Worm (Caenorhabditis elegans): Measurements from ENCODE around the gene F42G2.2.

F42G2.2 gene

DNA sequence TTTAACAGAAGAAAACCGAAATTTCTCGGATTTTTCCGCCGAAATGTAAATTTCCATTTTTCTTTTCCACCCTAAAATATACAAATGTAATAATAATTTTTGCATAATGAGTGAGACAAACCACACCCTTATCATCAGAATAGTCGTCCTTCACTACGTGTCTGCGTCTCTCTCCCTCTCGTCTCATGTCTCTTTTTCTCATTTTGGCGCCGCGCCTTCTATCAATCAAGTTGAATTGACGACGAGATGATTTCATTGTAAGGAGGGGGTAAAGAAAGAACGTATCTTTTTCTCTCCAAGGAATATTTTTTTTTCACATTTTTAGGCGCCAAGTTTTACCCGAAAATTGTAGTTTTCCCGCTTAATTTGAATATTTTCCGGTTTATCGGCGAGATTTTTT lies 20.2 kb downstream of the F42G2.2 start:
- TF ChIP-seq zip-8 (tag; optimal IDR thresholded peaks at IDR 0.05) (no peak), cnd-1 (tag; optimal IDR thresholded peaks at IDR 0.05) (no peak), ces-1 (GFP tag; optimal IDR thresholded peaks at IDR 0.05) (no peak), flh-1 (GFP tag; optimal IDR thresholded peaks at IDR 0.05) (no peak), pha-4 (tag; optimal IDR thresholded peaks at IDR 0.05) (no peak), ham-2 (GFP tag; optimal IDR thresholded peaks at IDR 0.05) (no peak), nhr-2 (tag; optimal IDR thresholded peaks at IDR 0.05) (no peak), nhr-28 (tag; optimal IDR thresholded peaks at IDR 0.05) (no peak), ceh-39 (tag; optimal IDR thresholded peaks at IDR 0.05) (no peak), sptf-1 (tag; optimal IDR thresholded peaks at IDR 0.05) (no peak), ceh-83 (GFP tag; optimal IDR thresholded peaks at IDR 0.05) (no peak), elt-1 (tag; optimal IDR thresholded peaks at IDR 0.05; ENCODE audit: borderline replicate concordance, insufficient read depth) (no peak), ztf-11 (tag; optimal IDR thresholded peaks at IDR 0.05) (no peak), elt-3 (tag; optimal IDR thresholded peaks at IDR 0.05) (no peak), lin-13 (tag; optimal IDR thresholded peaks at IDR 0.05) (no peak), mep-1 (tag; optimal IDR thresholded peaks at IDR 0.05) (no peak)

DNA sequence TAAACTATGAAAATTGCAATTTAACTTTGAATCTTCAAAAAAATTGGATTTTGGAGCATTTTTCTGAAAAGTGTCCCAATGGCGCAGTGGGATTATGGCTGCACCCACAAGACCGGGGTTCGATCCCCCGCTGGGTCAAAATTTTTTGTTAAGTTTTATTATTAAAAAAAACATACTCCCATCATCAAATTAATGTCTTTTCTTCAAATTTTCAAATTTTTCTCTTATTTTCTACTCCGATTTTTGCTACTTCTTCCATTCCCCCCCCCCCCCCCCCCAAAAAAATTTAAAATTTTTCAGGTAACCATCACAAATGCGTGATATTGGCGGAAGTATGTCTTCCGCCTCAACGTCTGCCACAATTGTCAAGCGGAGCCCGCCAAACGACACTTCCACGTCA lies 21.0 kb downstream of the F42G2.2 start, which contains the start of gene vab-19:
Gene vab-19 (plus strand): TSS at position 301 of the 400 bp plus-strand sequence.
- TF ChIP-seq nhr-2 (tag; optimal IDR thresholded peaks at IDR 0.05): no peak
- TF ChIP-seq sptf-1 (tag; optimal IDR thresholded peaks at IDR 0.05): no peak
- TF ChIP-seq flh-1 (GFP tag; optimal IDR thresholded peaks at IDR 0.05): no peak
- no peak for TF ChIP-seq hlh-1 (tag; optimal IDR thresholded peaks at IDR 0.05)
- no peak for TF ChIP-seq mab-5 (tag; optimal IDR thresholded peaks at IDR 0.05)

DNA sequence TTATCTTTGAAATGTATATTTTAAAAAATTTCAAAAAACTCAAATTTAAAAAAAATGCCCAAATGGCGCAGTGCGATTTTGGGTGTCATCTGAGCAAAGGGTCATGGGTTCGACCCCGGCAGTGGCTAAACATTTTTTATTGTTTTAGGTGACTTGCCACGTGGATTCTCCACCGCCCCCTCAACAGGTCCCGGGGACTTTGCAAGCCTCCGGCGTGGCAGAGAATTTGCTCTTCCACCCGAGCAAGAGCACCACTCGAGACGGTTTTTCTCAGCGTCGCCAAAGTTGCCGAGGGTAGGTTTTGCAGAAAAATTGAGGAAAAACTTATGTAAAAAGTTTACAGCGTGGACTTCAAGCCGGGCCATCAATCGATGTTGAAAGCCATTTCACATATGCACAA lies 23.2 kb downstream of the F42G2.2 start:
- TF ChIP-seq ceh-83 (GFP tag; optimal IDR thresholded peaks at IDR 0.05): peak; percentile 31
- TF ChIP-seq unc-120 (tag; optimal IDR thresholded peaks at IDR 0.05; ENCODE audit: poor library complexity, severe bottlenecking): no peak

DNA sequence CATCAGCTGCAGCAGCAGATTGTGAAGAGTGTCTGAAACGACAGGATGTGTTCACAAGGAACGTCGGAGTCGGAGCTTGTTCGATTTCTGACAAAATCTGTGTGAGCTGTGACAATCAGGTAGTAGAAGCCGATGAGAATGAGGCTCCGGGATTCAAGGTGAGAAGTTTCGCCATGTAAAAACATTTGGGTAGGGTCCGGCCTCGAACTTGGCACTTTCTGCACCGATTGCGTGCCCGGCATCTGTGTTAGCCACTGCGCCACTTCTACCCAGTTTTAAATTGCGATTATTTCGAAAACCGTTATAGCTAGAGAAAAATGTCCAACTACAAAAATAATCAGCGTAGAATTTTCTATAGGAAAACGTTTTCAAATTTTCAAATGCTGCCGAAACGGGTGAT lies 24.7 kb downstream of the F42G2.2 start:
- TF ChIP-seq elt-1 (tag; optimal IDR thresholded peaks at IDR 0.05; ENCODE audit: borderline replicate concordance, insufficient read depth): no peak
- TF ChIP-seq ces-1 (GFP tag; optimal IDR thresholded peaks at IDR 0.05): no peak
- no peak for TF ChIP-seq nhr-28 (tag; optimal IDR thresholded peaks at IDR 0.05)
- no peak for TF ChIP-seq elt-3 (tag; optimal IDR thresholded peaks at IDR 0.05)
- TF ChIP-seq mls-2 (tag; optimal IDR thresholded peaks at IDR 0.05): no peak
- no peak for TF ChIP-seq unc-62 (GFP tag; optimal IDR thresholded peaks at IDR 0.05)
- TF ChIP-seq bed-3 (GFP tag; optimal IDR thresholded peaks at IDR 0.05): no peak
- TF ChIP-seq nhr-12 (tag; optimal IDR thresholded peaks at IDR 0.05): no peak
- no peak for TF ChIP-seq nhr-76 (tag; optimal IDR thresholded peaks at IDR 0.05)
- TF ChIP-seq nhr-2 (tag; optimal IDR thresholded peaks at IDR 0.05): no peak
- no peak for TF ChIP-seq sem-2 (GFP tag; optimal IDR thresholded peaks at IDR 0.05)
- TF ChIP-seq hlh-1 (tag; optimal IDR thresholded peaks at IDR 0.05): no peak
- TF ChIP-seq lin-13 (tag; optimal IDR thresholded peaks at IDR 0.05): no peak
- TF ChIP-seq ham-2 (GFP tag; optimal IDR thresholded peaks at IDR 0.05): no peak
- TF ChIP-seq unc-39 (tag; optimal IDR thresholded peaks at IDR 0.05): no peak
- TF ChIP-seq mep-1 (tag; optimal IDR thresholded peaks at IDR 0.05): no peak
- TF ChIP-seq ceh-39 (tag; optimal IDR thresholded peaks at IDR 0.05): no peak
- no peak for TF ChIP-seq cnd-1 (tag; optimal IDR thresholded peaks at IDR 0.05)
- no peak for TF ChIP-seq tbx-8 (GFP tag; optimal IDR thresholded peaks at IDR 0.05)
- TF ChIP-seq drap-1 (GFP tag; optimal IDR thresholded peaks at IDR 0.05): no peak

DNA sequence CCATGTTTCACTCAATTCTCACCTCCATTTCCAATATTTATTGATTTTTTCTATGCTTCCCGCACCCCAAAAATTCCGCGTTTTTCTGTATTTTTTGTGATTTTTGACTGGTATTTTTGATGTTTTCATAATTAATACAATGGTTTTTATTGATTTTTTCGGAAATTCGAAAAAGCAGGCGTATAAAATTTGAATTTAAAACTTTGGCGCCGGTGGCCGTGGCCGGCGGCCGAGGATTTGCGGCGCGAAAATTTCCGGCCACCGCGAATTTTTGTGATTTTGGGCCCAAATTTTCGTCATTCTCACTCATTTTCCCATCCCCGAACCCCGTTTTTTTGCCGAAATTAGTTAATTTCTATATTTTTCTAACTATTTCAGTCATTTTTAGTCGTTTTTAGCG lies 29.0 kb downstream of the F42G2.2 start:
- no peak for TF ChIP-seq pha-4 (tag; optimal IDR thresholded peaks at IDR 0.05)
- peak; percentile 1 for TF ChIP-seq lsy-2 (tag; optimal IDR thresholded peaks at IDR 0.05)
- peak; percentile 42 for TF ChIP-seq mep-1 (tag; optimal IDR thresholded peaks at IDR 0.05)
- TF ChIP-seq mls-2 (tag; optimal IDR thresholded peaks at IDR 0.05): peak; percentile 4
- TF ChIP-seq unc-39 (tag; optimal IDR thresholded peaks at IDR 0.05): no peak
- no peak for TF ChIP-seq mab-5 (tag; optimal IDR thresholded peaks at IDR 0.05)
- no peak for TF ChIP-seq nhr-2 (tag; optimal IDR thresholded peaks at IDR 0.05)
- no peak for TF ChIP-seq ces-1 (GFP tag; optimal IDR thresholded peaks at IDR 0.05)
- TF ChIP-seq unc-120 (tag; optimal IDR thresholded peaks at IDR 0.05; ENCODE audit: poor library complexity, severe bottlenecking): no peak

DNA sequence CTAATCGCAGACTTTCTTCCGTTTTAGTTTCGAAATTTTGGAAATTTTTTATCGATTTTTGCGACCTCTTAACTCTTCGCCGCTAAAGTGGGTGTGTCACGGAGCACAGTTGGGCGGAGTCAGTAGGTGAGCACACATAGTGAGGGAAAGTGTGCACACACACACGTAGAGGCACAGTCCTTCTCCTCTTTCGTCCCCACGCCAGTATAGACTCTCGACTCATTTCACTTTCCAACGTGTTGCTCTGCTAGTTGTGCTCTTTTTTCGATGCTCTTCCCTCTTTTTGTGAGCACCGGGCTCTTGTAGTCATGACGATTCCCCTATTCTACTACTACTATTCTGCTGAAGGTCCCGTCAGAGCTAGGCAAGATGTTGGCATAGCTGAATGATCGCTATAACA lies 30.5 kb downstream of the F42G2.2 start:
- TF ChIP-seq ceh-83 (GFP tag; optimal IDR thresholded peaks at IDR 0.05) (peak; percentile 23), pha-4 (tag; optimal IDR thresholded peaks at IDR 0.05) (peak; percentile 27), snpc-4 (tag; optimal IDR thresholded peaks at IDR 0.05) (no peak)

Data from whole organism, mixed stage, embryonic.